Fruit fly (Drosophila melanogaster) whole organism, embryonic: ENCODE measurements around the gene CG5181.

ENCODE experiments used
- C15 ChIP-seq: fragments of 200-800 bp; sonication (Bioruptor generic); IDR thresholded peaks from 3 replicates; pipeline ENCODE4 v1.3.6; 2022; ENCODE audit warnings: missing biosample characterization, missing genetic modification characterization
- CG10147 ChIP-seq: fragments of 200-800 bp; sonication (Bioruptor generic); optimal IDR thresholded peaks from 2 replicates; lab custom pipeline; 2019; ENCODE audit warnings: missing biosample characterization, mild to moderate bottlenecking, missing genetic modification characterization, moderate library complexity
- CG10431 ChIP-seq: fragments of 200-800 bp; sonication (Bioruptor generic); optimal IDR thresholded peaks from 3 replicates; lab custom pipeline; 2018; ENCODE audit warnings: missing biosample characterization, mild to moderate bottlenecking, missing genetic modification characterization
- CG11093 ChIP-seq: fragments of 200-800 bp; sonication (Bioruptor generic); IDR thresholded peaks from 3 replicates; pipeline ENCODE4 v1.3.6; 2022; ENCODE audit warnings: missing biosample characterization, missing genetic modification characterization
- CG11504 ChIP-seq: fragments of 200-800 bp; sonication (Bioruptor generic); optimal IDR thresholded peaks from 3 replicates; lab custom pipeline; 2019; ENCODE audit warnings: missing biosample characterization, mild to moderate bottlenecking, missing genetic modification characterization, moderate library complexity
- CG12391 ChIP-seq: fragments of 200-800 bp; sonication (Bioruptor generic); optimal IDR thresholded peaks from 3 replicates; lab custom pipeline; 2018; ENCODE audit warnings: missing biosample characterization, mild to moderate bottlenecking, missing genetic modification characterization, moderate library complexity
- CG13775 ChIP-seq: fragments of 200-800 bp; sonication (Bioruptor generic); optimal IDR thresholded peaks from 3 replicates; lab custom pipeline; 2017; ENCODE audit warnings: missing biosample characterization, mild to moderate bottlenecking, missing genetic modification characterization
- CG13894 ChIP-seq: fragments of 200-800 bp; sonication (Bioruptor generic); optimal IDR thresholded peaks from 3 replicates; lab custom pipeline; 2018; ENCODE audit warnings: missing biosample characterization, mild to moderate bottlenecking, missing genetic modification characterization, moderate library complexity
- CG15269 ChIP-seq: fragments of 200-800 bp; sonication (Bioruptor generic); optimal IDR thresholded peaks from 2 replicates; lab custom pipeline; 2018; ENCODE audit warnings: missing biosample characterization, mild to moderate bottlenecking, missing genetic modification characterization, moderate library complexity
- CG17328 ChIP-seq: fragments of 200-800 bp; sonication (Bioruptor generic); IDR thresholded peaks from 2 replicates; pipeline ENCODE4 v1.3.6; 2022; ENCODE audit warnings: missing biosample characterization, missing genetic modification characterization
- CG17612 ChIP-seq: fragments of 200-800 bp; sonication (Bioruptor generic); IDR thresholded peaks from 2 replicates; pipeline ENCODE4 v1.3.6; 2022; ENCODE audit warnings: missing biosample characterization, missing genetic modification characterization
- CG17829 ChIP-seq: fragments of 200-800 bp; optimal IDR thresholded peaks from 2 replicates; lab custom pipeline; 2019; ENCODE audit warnings: missing biosample characterization, mild to moderate bottlenecking, missing genetic modification characterization, moderate library complexity
- CG33213 ChIP-seq: fragments of 200-800 bp; sonication (Bioruptor generic); optimal IDR thresholded peaks from 3 replicates; lab custom pipeline; 2016; ENCODE audit warnings: missing biosample characterization, missing genetic modification characterization
- CG7271 ChIP-seq: fragments of 200-800 bp; sonication (Bioruptor generic); optimal IDR thresholded peaks from 2 replicates; lab custom pipeline; 2018; ENCODE audit warnings: missing biosample characterization, mild to moderate bottlenecking, missing genetic modification characterization, moderate library complexity
- CG8359 ChIP-seq: fragments of 200-800 bp; sonication (Bioruptor generic); optimal IDR thresholded peaks from 2 replicates; lab custom pipeline; 2017; ENCODE audit warnings: missing biosample characterization, mild to moderate bottlenecking, missing genetic modification characterization, borderline replicate concordance
- CG8388 ChIP-seq: fragments of 200-800 bp; sonication (Bioruptor generic); optimal IDR thresholded peaks from 2 replicates; lab custom pipeline; 2019; ENCODE audit warnings: missing biosample characterization, mild to moderate bottlenecking, missing genetic modification characterization, moderate library complexity
- CG9727 ChIP-seq: fragments of 200-800 bp; sonication (Bioruptor generic); optimal IDR thresholded peaks from 3 replicates; lab custom pipeline; 2017; ENCODE audit warnings: missing biosample characterization, mild to moderate bottlenecking, missing genetic modification characterization
- CG9876 ChIP-seq: fragments of 200-800 bp; sonication (Bioruptor generic); optimal IDR thresholded peaks from 2 replicates; lab custom pipeline; 2016; ENCODE audit warnings: missing biosample characterization, missing genetic modification characterization
- ERR ChIP-seq: fragments of 200-800 bp; sonication (Bioruptor generic); optimal IDR thresholded peaks from 2 replicates; lab custom pipeline; 2016; ENCODE audit warnings: missing biosample characterization, missing genetic modification characterization
- Gsc ChIP-seq: fragments of 200-800 bp; sonication (Bioruptor generic); IDR thresholded peaks from 2 replicates; pipeline ENCODE4 v1.3.6; 2022; ENCODE audit warnings: missing biosample characterization, missing genetic modification characterization
- Hmr ChIP-seq: fragments of 200-800 bp; sonication (Bioruptor generic); optimal IDR thresholded peaks from 3 replicates; lab custom pipeline; 2017; ENCODE audit warnings: mild to moderate bottlenecking, missing biosample characterization, missing genetic modification reagents, missing genetic modification characterization
- Hr51 ChIP-seq, 2 experiments: fragments of 200-800 bp; sonication (Bioruptor generic); optimal IDR thresholded peaks; 2 replicates in 1 of 2; 3 replicates in 1 of 2; lab custom pipeline; 2016 to 2018; ENCODE audit warnings: missing biosample characterization in 2 of 2, missing genetic modification characterization in 2 of 2, mild to moderate bottlenecking in 1 of 2, moderate library complexity in 1 of 2
- ap ChIP-seq: fragments of 200-800 bp; sonication (Bioruptor generic); IDR thresholded peaks from 2 replicates; pipeline ENCODE4 v1.3.6; 2022; ENCODE audit warnings: missing biosample characterization, missing genetic modification characterization
- ase ChIP-seq: fragments of 200-800 bp; sonication (Bioruptor generic); IDR thresholded peaks from 3 replicates; pipeline ENCODE4 v1.3.6; 2022; ENCODE audit warnings: missing biosample characterization, missing genetic modification characterization
- dan ChIP-seq: fragments of 200-800 bp; sonication (Bioruptor generic); IDR thresholded peaks from 2 replicates; pipeline ENCODE4 v1.3.6; 2022; ENCODE audit warnings: missing biosample characterization, missing genetic modification characterization
- dpn ChIP-seq, 2 experiments: fragments of 200-800 bp; sonication (Bioruptor generic); optimal IDR thresholded peaks; 3 replicates each; lab custom pipeline; 2016; ENCODE audit warnings: missing biosample characterization in 2 of 2, missing genetic modification characterization in 2 of 2
- ems ChIP-seq: fragments of 200-800 bp; sonication (Bioruptor generic); optimal IDR thresholded peaks from 3 replicates; lab custom pipeline; 2016; ENCODE audit warnings: missing biosample characterization, missing genetic modification characterization
- en ChIP-seq: fragments of 200-800 bp; sonication (Bioruptor generic); optimal IDR thresholded peaks from 2 replicates; lab custom pipeline; 2016; ENCODE audit warnings: missing biosample characterization, missing genetic modification characterization
- grau ChIP-seq: fragments of 200-800 bp; optimal IDR thresholded peaks from 3 replicates; lab custom pipeline; 2019; ENCODE audit warnings: missing biosample characterization, mild to moderate bottlenecking, missing genetic modification characterization, moderate library complexity
- grn ChIP-seq: fragments of 200-800 bp; sonication (Bioruptor generic); optimal IDR thresholded peaks from 3 replicates; lab custom pipeline; 2017; ENCODE audit warnings: missing biosample characterization, missing genetic modification characterization
- ind ChIP-seq: fragments of 200-800 bp; sonication (Bioruptor generic); optimal IDR thresholded peaks from 3 replicates; lab custom pipeline; 2016; ENCODE audit warnings: missing biosample characterization, missing genetic modification characterization
- jigr1 ChIP-seq: fragments of 200-800 bp; sonication (Bioruptor generic); IDR thresholded peaks from 3 replicates; pipeline ENCODE4 v1.3.6; 2022; ENCODE audit warnings: missing biosample characterization, missing genetic modification characterization
- kah ChIP-seq: fragments of 200-800 bp; sonication (Bioruptor generic); optimal IDR thresholded peaks from 2 replicates; lab custom pipeline; 2018; ENCODE audit warnings: missing biosample characterization, mild to moderate bottlenecking, missing genetic modification characterization
- org-1 ChIP-seq: fragments of 200-800 bp; sonication (Bioruptor generic); optimal IDR thresholded peaks from 2 replicates; lab custom pipeline; 2017; ENCODE audit warnings: missing biosample characterization, missing genetic modification characterization
- pzg ChIP-seq: fragments of 200-800 bp; sonication (Bioruptor generic); optimal IDR thresholded peaks from 3 replicates; lab custom pipeline; 2018; ENCODE audit warnings: missing biosample characterization, mild to moderate bottlenecking, missing genetic modification characterization, moderate library complexity
- salm ChIP-seq: fragments of 200-800 bp; sonication (Bioruptor generic); optimal IDR thresholded peaks from 2 replicates; lab custom pipeline; 2018; ENCODE audit warnings: missing biosample characterization, mild to moderate bottlenecking, missing genetic modification characterization
- toy ChIP-seq: fragments of 200-800 bp; sonication (Bioruptor generic); IDR thresholded peaks from 2 replicates; pipeline ENCODE4 v1.3.6; 2022; ENCODE audit warnings: missing biosample characterization, missing genetic modification characterization
- trh ChIP-seq: fragments of 200-800 bp; sonication (Bioruptor generic); optimal IDR thresholded peaks from 2 replicates; lab custom pipeline; 2016; ENCODE audit warnings: missing biosample characterization, missing genetic modification characterization
- unc-4 ChIP-seq: fragments of 200-800 bp; sonication (Bioruptor generic); IDR thresholded peaks from 2 replicates; pipeline ENCODE4 v1.3.6; 2022; ENCODE audit warnings: missing biosample characterization, missing genetic modification characterization; ENCODE audit not compliant: partially characterized antibody
- zf30C ChIP-seq: fragments of 200-800 bp; sonication (Bioruptor generic); optimal IDR thresholded peaks from 3 replicates; lab custom pipeline; 2018; ENCODE audit warnings: missing biosample characterization, mild to moderate bottlenecking, missing genetic modification characterization

The CG5181 gene

dm6 chr2L:7395813-7396212 lies 13.8 kb downstream of the CG5181 start (continued):
- TF ChIP-seq ind (peak; percentile 49), Hr51 (GFP tag; optimal IDR thresholded peaks at IDR 0.05; lab: Kevin White, UChicago) (peak in 1 of 2 experiments; percentile 90), CG10431 (no peak), CG17829 (tag; lab: Kevin White, UChicago) (peak; percentile 41), C15 (no peak), unc-4 (GFP tag; lab: Robert Waterston, UW) (no peak), Gsc (no peak), zf30C (GFP tag; lab: Kevin White, UChicago) (peak; percentile 29), en (no peak), CG8388 (peak; percentile 57), ase (GFP tag; lab: Robert Waterston, UW) (no peak), CG11093 (GFP tag; lab: Robert Waterston, UW) (no peak), toy (GFP tag; lab: Robert Waterston, UW) (no peak), dan (no peak), CG11504 (tag; lab: Kevin White, UChicago) (peak; percentile 86), CG10147 (GFP tag; lab: Kevin White, UChicago) (peak; percentile 60), CG17612 (no peak), CG13894 (tag; lab: Kevin White, UChicago) (no peak), CG15269 (peak; percentile 78), trh (GFP tag; lab: Kevin White, UChicago) (no peak), dpn (GFP tag; optimal IDR thresholded peaks at IDR 0.05; lab: Kevin White, UChicago) (peak in 1 of 2 experiments; percentile 44), jigr1 (GFP tag; lab: Robert Waterston, UW) (no peak), CG12391 (peak; percentile 75), CG33213 (GFP tag; lab: Kevin White, UChicago) (no peak), ems (GFP tag; lab: Kevin White, UChicago) (no peak), org-1 (GFP tag; lab: Kevin White, UChicago) (peak; percentile 38), CG9727 (GFP tag; lab: Kevin White, UChicago) (peak; percentile 67), kah (GFP tag; lab: Kevin White, UChicago) (no peak), CG7271 (tag; lab: Kevin White, UChicago) (no peak), Hmr (GFP tag; lab: Kevin White, UChicago) (peak; percentile 72), ap (GFP tag; lab: Robert Waterston, UW) (peak; percentile 5; the same call in 1 of the 2 replicates), salm (tag; lab: Kevin White, UChicago) (peak; percentile 46), CG13775 (GFP tag; lab: Kevin White, UChicago) (peak; percentile 38), CG8359 (GFP tag; lab: Kevin White, UChicago) (no peak), grn (GFP tag; lab: Kevin White, UChicago) (no peak), CG9876 (no peak), ERR (GFP tag; lab: Kevin White, UChicago) (no peak), grau (peak; percentile 78), CG17328 (GFP tag; lab: Robert Waterston, UW) (peak; percentile 31; the same call in 1 of the 2 replicates), pzg (GFP tag; lab: Kevin White, UChicago) (no peak)
- TF ChIP-seq, all 482 proteins: peak for 165
